Worm (Caenorhabditis elegans) whole organism, L2 larva: ENCODE measurements around the gene glb-16.

ENCODE experiments used
- C34F6.9 ChIP-seq: fragments of 150-350 bp; optimal IDR thresholded peaks from 2 replicates; lab custom pipeline; 2014; ENCODE audit warnings: missing biosample characterization, missing genetic modification characterization
- F13H6.1 ChIP-seq: sonication (generic microtip); optimal IDR thresholded peaks from 2 replicates; lab custom pipeline; 2016; ENCODE audit warnings: missing genetic modification characterization, missing compliant biosample characterization
- R02D3.7 ChIP-seq: fragments of 150-350 bp; optimal IDR thresholded peaks from 2 replicates; lab custom pipeline; 2014; ENCODE audit warnings: missing biosample characterization, missing genetic modification characterization
- ama-1 ChIP-seq: fragments of 150-350 bp; optimal IDR thresholded peaks from 2 replicates; lab custom pipeline; 2018; ENCODE audit warnings: inconsistent platforms
- lin-39 ChIP-seq: fragments of 150-350 bp; optimal IDR thresholded peaks from 2 replicates; lab custom pipeline; 2014; ENCODE audit warnings: missing biosample characterization, missing genetic modification reagents, missing genetic modification characterization
- mdl-1 ChIP-seq, 2 experiments: fragments of 150-350 bp in 1 of 2; sonication (generic microtip) in 1 of 2; optimal IDR thresholded peaks; 2 replicates each; lab custom pipeline; 2017; ENCODE audit warnings: missing biosample characterization in 2 of 2, missing genetic modification characterization in 2 of 2
- nhr-10 ChIP-seq: sonication (generic microtip); optimal IDR thresholded peaks from 2 replicates; lab custom pipeline; 2017; ENCODE audit warnings: missing biosample characterization, missing genetic modification characterization
- nhr-25 ChIP-seq: fragments of 150-350 bp; sonication (generic microtip); optimal IDR thresholded peaks from 3 replicates; lab custom pipeline; 2014; ENCODE audit warnings: missing biosample characterization, missing genetic modification characterization
- nhr-77 ChIP-seq: fragments of 150-350 bp; optimal IDR thresholded peaks from 2 replicates; lab custom pipeline; 2014; ENCODE audit warnings: missing biosample characterization, missing genetic modification characterization
- snpc-4 ChIP-seq: fragments of 150-350 bp; optimal IDR thresholded peaks from 2 replicates; lab custom pipeline; 2014; ENCODE audit warnings: missing biosample characterization, missing genetic modification characterization
- unc-55 ChIP-seq: fragments of 150-350 bp; sonication (generic microtip); optimal IDR thresholded peaks from 3 replicates; lab custom pipeline; 2014; ENCODE audit warnings: missing biosample characterization, missing genetic modification reagents, missing genetic modification characterization
- zag-1 ChIP-seq: fragments of 150-350 bp; optimal IDR thresholded peaks from 2 replicates; lab custom pipeline; 2014; ENCODE audit warnings: missing biosample characterization, missing genetic modification characterization
- ztf-11 ChIP-seq: sonication (generic microtip); optimal IDR thresholded peaks from 2 replicates; lab custom pipeline; 2017; ENCODE audit warnings: missing biosample characterization, missing genetic modification characterization

DNA sequence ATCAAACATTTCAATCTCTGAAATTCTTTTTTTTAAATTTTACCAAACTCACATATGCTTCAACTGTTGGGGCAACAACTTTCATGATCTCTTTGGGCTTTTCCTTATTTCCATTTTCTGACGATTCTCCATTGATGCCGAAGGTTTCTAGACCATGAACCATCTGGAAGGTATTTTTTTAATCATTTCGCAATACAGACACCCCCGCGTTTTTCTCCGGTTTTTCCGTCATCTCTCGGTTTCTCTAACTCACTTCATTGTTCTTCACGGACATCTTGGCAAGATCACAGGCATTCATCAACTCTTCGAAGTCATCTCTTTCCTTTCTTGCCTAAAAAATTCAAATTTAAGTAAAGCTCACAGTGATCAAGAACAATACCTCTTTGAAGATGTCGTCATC, 33.2 kb upstream of the glb-16 start:
- TF ChIP-seq nhr-77 (no peak), ztf-11 (tag; lab: Kevin White, UChicago) (no peak), lin-39 (tag; lab: Kevin White, UChicago) (no peak), R02D3.7 (tag; lab: Kevin White, UChicago) (no peak), nhr-25 (tag; lab: Kevin White, UChicago) (no peak), C34F6.9 (no peak), snpc-4 (no peak), zag-1 (tag; lab: Kevin White, UChicago) (no peak), ama-1 (lab: Kevin White, UChicago) (no peak), nhr-10 (tag; lab: Kevin White, UChicago) (no peak), F13H6.1 (tag; lab: Kevin White, UChicago) (no peak), mdl-1 (tag; optimal IDR thresholded peaks at IDR 0.05; lab: Kevin White, UChicago) (no peak), unc-55 (GFP tag; lab: Kevin White, UChicago) (peak; percentile 18)
